Worm (Caenorhabditis elegans) whole organism, late embryonic: ENCODE data around the gene Y116A8B.1.

ENCODE experiments used
- C08G9.2 ChIP-seq: sonication (generic microtip); optimal IDR thresholded peaks from 2 replicates; lab custom pipeline; 2016; ENCODE audit warnings: mild to moderate bottlenecking, missing genetic modification characterization, moderate library complexity, missing compliant biosample characterization
- C38D4.7 ChIP-seq: fragments of 200-800 bp; sonication (Bioruptor generic); optimal IDR thresholded peaks from 2 replicates; lab custom pipeline; 2018; ENCODE audit warnings: mild to moderate bottlenecking, missing genetic modification characterization, moderate library complexity, missing compliant biosample characterization
- F13H6.1 ChIP-seq: sonication (generic microtip); optimal IDR thresholded peaks from 2 replicates; lab custom pipeline; 2016; ENCODE audit warnings: missing genetic modification characterization, missing compliant biosample characterization
- K02D7.2 ChIP-seq: sonication (generic microtip); optimal IDR thresholded peaks from 2 replicates; lab custom pipeline; 2017; ENCODE audit warnings: mild to moderate bottlenecking, missing genetic modification characterization, missing compliant biosample characterization
- K09A11.1 ChIP-seq: sonication (generic microtip); optimal IDR thresholded peaks from 2 replicates; lab custom pipeline; 2017; ENCODE audit warnings: antibody characterized with exemption, mild to moderate bottlenecking, missing genetic modification characterization, missing compliant biosample characterization; ENCODE audit not compliant: insufficient read depth
- ahr-1 ChIP-seq: sonication (generic microtip); optimal IDR thresholded peaks from 2 replicates; lab custom pipeline; 2016; ENCODE audit warnings: missing genetic modification characterization, missing compliant biosample characterization
- ceh-18 ChIP-seq: sonication (generic microtip); optimal IDR thresholded peaks from 2 replicates; lab custom pipeline; 2016; ENCODE audit warnings: missing genetic modification characterization, missing compliant biosample characterization
- ceh-22 ChIP-seq: sonication (generic microtip); optimal IDR thresholded peaks from 2 replicates; lab custom pipeline; 2017; ENCODE audit warnings: missing biosample characterization, missing genetic modification characterization
- ceh-24 ChIP-seq: sonication (generic microtip); optimal IDR thresholded peaks from 2 replicates; lab custom pipeline; 2016; ENCODE audit warnings: mild to moderate bottlenecking, missing genetic modification characterization, missing compliant biosample characterization
- ceh-30 ChIP-seq: fragments of 150-350 bp; optimal IDR thresholded peaks from 2 replicates; lab custom pipeline; 2014; ENCODE audit warnings: missing biosample characterization, missing genetic modification characterization
- ceh-31 ChIP-seq: sonication (generic microtip); optimal IDR thresholded peaks from 2 replicates; lab custom pipeline; 2016; ENCODE audit warnings: missing genetic modification characterization, missing compliant biosample characterization
- ceh-34 ChIP-seq: sonication (generic microtip); optimal IDR thresholded peaks from 2 replicates; lab custom pipeline; 2016; ENCODE audit warnings: mild to moderate bottlenecking, missing genetic modification characterization, missing compliant biosample characterization
- ceh-6 ChIP-seq: fragments of 200-800 bp; sonication (Bioruptor generic); optimal IDR thresholded peaks from 2 replicates; lab custom pipeline; 2018; ENCODE audit warnings: mild to moderate bottlenecking, missing genetic modification characterization, missing compliant biosample characterization
- che-1 ChIP-seq: sonication (generic microtip); optimal IDR thresholded peaks from 2 replicates; lab custom pipeline; 2016; ENCODE audit warnings: mild to moderate bottlenecking, missing genetic modification characterization, missing compliant biosample characterization
- dmd-4 ChIP-seq: sonication (generic microtip); optimal IDR thresholded peaks from 2 replicates; lab custom pipeline; 2016; ENCODE audit warnings: borderline replicate concordance, missing genetic modification characterization, missing compliant biosample characterization
- dve-1 ChIP-seq: sonication (generic microtip); optimal IDR thresholded peaks from 2 replicates; lab custom pipeline; 2017; ENCODE audit warnings: antibody characterized with exemption, mild to moderate bottlenecking, missing genetic modification characterization, missing compliant biosample characterization
- elt-2 ChIP-seq: sonication (generic microtip); optimal IDR thresholded peaks from 2 replicates; lab custom pipeline; 2016; ENCODE audit warnings: missing genetic modification reagents, missing genetic modification characterization, missing compliant biosample characterization
- fax-1 ChIP-seq: sonication (generic microtip); optimal IDR thresholded peaks from 2 replicates; lab custom pipeline; 2016; ENCODE audit warnings: missing genotype, missing genetic modification characterization, missing compliant biosample characterization
- fkh-6 ChIP-seq: sonication (generic microtip); optimal IDR thresholded peaks from 2 replicates; lab custom pipeline; 2016; ENCODE audit warnings: missing genetic modification characterization, missing compliant biosample characterization
- hlh-15 ChIP-seq: sonication (generic microtip); optimal IDR thresholded peaks from 2 replicates; lab custom pipeline; 2016; ENCODE audit warnings: missing genetic modification characterization, missing compliant biosample characterization
- hlh-30 ChIP-seq: sonication (generic microtip); optimal IDR thresholded peaks from 2 replicates; lab custom pipeline; 2017; ENCODE audit warnings: antibody characterized with exemption, missing genetic modification characterization, missing compliant biosample characterization; ENCODE audit not compliant: insufficient read depth
- hlh-8 ChIP-seq: sonication (generic microtip); optimal IDR thresholded peaks from 2 replicates; lab custom pipeline; 2016; ENCODE audit warnings: missing genotype, missing genetic modification characterization, missing compliant biosample characterization
- madf-2 ChIP-seq: sonication (generic microtip); optimal IDR thresholded peaks from 2 replicates; lab custom pipeline; 2017; ENCODE audit warnings: missing genetic modification characterization, missing compliant biosample characterization
- nfya-1 ChIP-seq: sonication (generic microtip); optimal IDR thresholded peaks from 2 replicates; lab custom pipeline; 2017; ENCODE audit warnings: missing genetic modification characterization, mild to moderate bottlenecking, missing compliant biosample characterization, antibody characterized with exemption, moderate library complexity
- npax-4 ChIP-seq: sonication (generic microtip); optimal IDR thresholded peaks from 2 replicates; lab custom pipeline; 2016; ENCODE audit warnings: missing genetic modification characterization, missing compliant biosample characterization
- odd-2 ChIP-seq: sonication (generic microtip); optimal IDR thresholded peaks from 2 replicates; lab custom pipeline; 2017; ENCODE audit warnings: antibody characterized with exemption, mild to moderate bottlenecking, missing genetic modification characterization, missing compliant biosample characterization
- pax-1 ChIP-seq: fragments of 150-350 bp; optimal IDR thresholded peaks from 2 replicates; lab custom pipeline; 2014; ENCODE audit warnings: missing biosample characterization, missing genetic modification characterization
- pha-2 ChIP-seq: sonication (generic microtip); optimal IDR thresholded peaks from 2 replicates; lab custom pipeline; 2017; ENCODE audit warnings: mild to moderate bottlenecking, missing genetic modification characterization, missing compliant biosample characterization
- pqm-1 ChIP-seq: sonication (generic microtip); optimal IDR thresholded peaks from 2 replicates; lab custom pipeline; 2016; ENCODE audit warnings: missing genetic modification characterization, missing compliant biosample characterization
- ref-2 ChIP-seq: sonication (generic microtip); optimal IDR thresholded peaks from 2 replicates; lab custom pipeline; 2016; ENCODE audit warnings: missing genetic modification characterization, missing compliant biosample characterization
- sox-4 ChIP-seq: sonication (generic microtip); optimal IDR thresholded peaks from 2 replicates; lab custom pipeline; 2017; ENCODE audit warnings: mild to moderate bottlenecking, missing genetic modification characterization, inconsistent platforms, missing compliant biosample characterization
- syd-9 ChIP-seq: sonication (generic microtip); optimal IDR thresholded peaks from 2 replicates; lab custom pipeline; 2016; ENCODE audit warnings: mild to moderate bottlenecking, missing genetic modification characterization, moderate library complexity, missing compliant biosample characterization
- unc-3 ChIP-seq, 2 experiments: fragments of 200-800 bp in 1 of 2; sonication (Bioruptor generic) in 1 of 2; sonication (generic microtip) in 1 of 2; conservative IDR thresholded peaks in 1 of 2; optimal IDR thresholded peaks in 1 of 2; 2 replicates each; pipeline versions ENCODE4 v1.3.6 to Lab custom; 2016 to 2022; ENCODE audit warnings: missing compliant biosample characterization in 2 of 2, missing genetic modification characterization in 2 of 2, missing genetic modification reagents in 1 of 2
- unc-42 ChIP-seq: sonication (generic microtip); optimal IDR thresholded peaks from 2 replicates; lab custom pipeline; 2016; ENCODE audit warnings: missing genotype, missing genetic modification characterization, missing compliant biosample characterization
- unc-86 ChIP-seq: sonication (generic microtip); optimal IDR thresholded peaks from 2 replicates; lab custom pipeline; 2016; ENCODE audit warnings: missing genetic modification characterization, missing compliant biosample characterization
- zip-5 ChIP-seq: sonication (generic microtip); optimal IDR thresholded peaks from 2 replicates; lab custom pipeline; 2016; ENCODE audit warnings: missing genetic modification characterization, missing compliant biosample characterization
- ztf-16 ChIP-seq: sonication (generic microtip); optimal IDR thresholded peaks from 2 replicates; lab custom pipeline; 2017; ENCODE audit warnings: missing genetic modification characterization, missing compliant biosample characterization

Y116A8B.1 gene

ce11 chrIV:17215070-17215469 lies 1.1 kb upstream of the Y116A8B.1 start:
- no peak for TF ChIP-seq sox-4 (tag; lab: Kevin White, UChicago)
- TF ChIP-seq fax-1 (tag; lab: Kevin White, UChicago), result no peak
- TF ChIP-seq hlh-30 (tag; lab: Kevin White, UChicago), result no peak
- TF ChIP-seq nfya-1 (tag; lab: Kevin White, UChicago), result peak; percentile 73
- no peak for TF ChIP-seq pqm-1 (tag; lab: Kevin White, UChicago)
- no peak for TF ChIP-seq ahr-1 (tag; lab: Kevin White, UChicago)

DNA sequence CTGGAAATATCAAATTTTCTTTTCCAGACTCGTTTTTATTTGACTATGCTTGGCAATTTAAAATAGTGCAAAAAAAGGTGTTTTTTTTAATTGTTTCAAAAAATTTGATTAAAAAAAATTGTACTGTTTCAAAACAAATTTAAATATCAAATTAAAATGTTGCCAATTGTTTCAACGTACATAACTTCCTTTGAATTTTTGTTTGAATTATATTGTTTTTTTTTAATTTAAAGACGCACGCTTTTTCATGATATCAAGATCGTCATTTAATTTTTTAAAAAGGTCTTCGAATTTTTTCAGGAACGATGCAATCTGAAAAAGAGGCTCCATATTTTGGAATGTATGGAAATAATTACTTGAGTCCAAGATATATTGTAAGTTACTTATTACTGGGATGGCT lies 7.3 kb downstream of the Y116A8B.1 start, which contains the start of gene Y116A8B.4:
Y116A8B.4 (plus strand) TSS at position 301 of the 400 bp plus-strand sequence.
- TF ChIP-seq ceh-24 (tag; lab: Kevin White, UChicago) (no peak), hlh-8 (tag; lab: Kevin White, UChicago) (no peak), dmd-4 (tag; lab: Kevin White, UChicago) (no peak), fkh-6 (no peak), che-1 (no peak), ceh-34 (tag; lab: Kevin White, UChicago) (no peak), ztf-16 (tag; lab: Kevin White, UChicago) (no peak), F13H6.1 (no peak), K09A11.1 (no peak), madf-2 (tag; lab: Kevin White, UChicago) (no peak), ceh-6 (GFP tag; lab: Kevin White, UChicago) (no peak), zip-5 (tag; lab: Kevin White, UChicago) (no peak), odd-2 (tag; lab: Kevin White, UChicago) (no peak), C08G9.2 (tag; lab: Kevin White, UChicago) (no peak), npax-4 (tag; lab: Kevin White, UChicago) (no peak), hlh-15 (no peak), nfya-1 (tag; lab: Kevin White, UChicago) (no peak), dve-1 (tag; lab: Kevin White, UChicago) (no peak), pha-2 (tag; lab: Kevin White, UChicago) (no peak), ceh-31 (tag; lab: Kevin White, UChicago) (no peak)

- TF ChIP-seq zip-5 (tag; lab: Kevin White, UChicago) (no peak), C38D4.7 (no peak), ref-2 (tag; lab: Kevin White, UChicago) (no peak), ceh-24 (tag; lab: Kevin White, UChicago) (no peak), elt-2 (no peak), fax-1 (tag; lab: Kevin White, UChicago) (no peak), ceh-18 (tag; lab: Kevin White, UChicago) (no peak), pax-1 (tag; lab: Kevin White, UChicago) (no peak), unc-86 (tag; lab: Kevin White, UChicago) (no peak), syd-9 (no peak), dve-1 (tag; lab: Kevin White, UChicago) (no peak), K02D7.2 (tag; lab: Kevin White, UChicago) (no peak), unc-3 (GFP tag; conservative IDR thresholded peaks at IDR 0.05; lab: Robert Waterston, UW) (no peak), unc-3 (tag; optimal IDR thresholded peaks at IDR 0.05; lab: Kevin White, UChicago) (no peak), ceh-22 (tag; lab: Kevin White, UChicago) (no peak), ceh-30 (tag; lab: Kevin White, UChicago) (no peak)
These were observed 14.8 kb downstream of the Y116A8B.1 start, which contains the start of gene npr-32 for ce11 chrIV:17230958-17231357. npr-32 (minus strand) TSS chrIV:17231058.

- TF ChIP-seq ceh-6 (GFP tag; lab: Kevin White, UChicago) (no peak), unc-42 (tag; lab: Kevin White, UChicago) (peak; percentile 58)
These were observed 16.8 kb downstream of the Y116A8B.1 start for ce11 chrIV:17232899-17233298.
